Fruit fly (Drosophila melanogaster): ENCODE results near the gene CG6040.

CG6040 gene

DNA sequence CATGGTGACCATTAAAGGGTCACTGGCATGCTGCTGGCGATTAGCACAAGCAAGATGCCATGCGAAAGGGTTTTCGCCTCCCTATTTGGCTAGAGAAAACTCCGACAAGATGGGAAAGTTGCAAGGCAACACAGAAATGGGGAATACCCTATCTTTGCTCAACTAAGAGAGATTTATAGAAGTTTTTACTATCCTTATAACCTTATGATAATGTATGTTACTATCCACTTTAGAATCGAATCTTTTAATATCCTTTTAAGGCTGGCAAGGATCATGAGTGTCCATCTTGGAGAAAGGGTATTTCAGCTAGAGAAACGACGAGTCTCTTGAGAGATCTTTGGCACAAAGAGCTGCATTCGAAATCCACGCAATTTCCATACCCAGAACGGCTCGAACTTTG, 27.0 kb upstream of the CG6040 start (continued):
- no peak for TF ChIP-seq Sox15 (GFP tag; optimal IDR thresholded peaks at IDR 0.05)
- TF ChIP-seq CG15336 (GFP tag; IDR thresholded peaks at IDR 0.05) = no peak
- peak; percentile 40 for TF ChIP-seq CG3032 (tag; optimal IDR thresholded peaks at IDR 0.05)
- no peak for TF ChIP-seq CG8319 (GFP tag; optimal IDR thresholded peaks at IDR 0.05)
- TF ChIP-seq CG1621 (tag; optimal IDR thresholded peaks at IDR 0.05) = peak; percentile 22
- no peak for TF ChIP-seq svp (GFP tag)
- TF ChIP-seq net (GFP tag; optimal IDR thresholded peaks at IDR 0.05) = no peak
- TF ChIP-seq CG32006 (GFP tag; optimal IDR thresholded peaks at IDR 0.05) = peak; percentile 18
- TF ChIP-seq Ets96B (tag; optimal IDR thresholded peaks at IDR 0.05) = peak; percentile 43
- peak; percentile 72 for TF ChIP-seq Eip78C (GFP tag)
- peak; percentile 42 for TF ChIP-seq CG10631 (GFP tag; optimal IDR thresholded peaks at IDR 0.05)

DNA sequence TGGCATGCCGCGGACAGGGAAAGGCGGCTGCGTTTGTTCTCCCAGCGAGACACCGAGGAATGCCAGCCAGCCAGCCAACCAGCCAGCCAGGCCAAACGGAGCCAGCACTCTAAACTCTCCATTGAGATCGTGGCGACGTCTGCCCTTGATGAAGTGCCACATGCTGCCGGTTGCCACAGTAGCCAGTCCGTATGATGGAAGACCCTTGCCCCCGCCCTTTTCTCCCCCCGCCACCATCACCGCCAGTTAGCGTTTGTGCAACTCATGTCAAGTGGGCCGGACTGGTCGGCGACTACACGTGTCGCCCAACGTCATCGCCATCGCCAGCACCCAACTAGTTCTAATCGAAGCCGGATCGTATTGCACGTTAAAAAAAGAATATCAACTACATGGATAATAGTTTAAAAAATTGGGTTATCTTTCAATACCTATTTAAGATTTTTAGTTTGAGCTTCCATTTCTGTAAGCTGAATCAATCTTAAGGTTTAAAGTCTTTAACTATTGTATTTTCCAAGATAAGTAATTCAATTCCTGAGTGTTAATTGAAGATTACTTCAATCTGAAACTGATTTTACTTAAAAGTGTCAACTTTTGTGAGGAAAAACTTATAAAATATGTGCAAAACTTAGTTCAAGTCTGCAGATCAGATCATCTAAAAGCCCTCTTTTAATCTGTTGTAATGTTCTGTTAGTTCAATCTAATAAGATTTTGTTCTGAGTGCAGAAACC, 26.4 kb upstream of the CG6040 start:
- TF ChIP-seq CG3919 (GFP tag; optimal IDR thresholded peaks at IDR 0.05) (peak; percentile 49), Hr38 (GFP tag; optimal IDR thresholded peaks at IDR 0.05) (no peak), acj6 (GFP tag; optimal IDR thresholded peaks at IDR 0.05) (peak; percentile 2), pdm3 (GFP tag; optimal IDR thresholded peaks at IDR 0.05) (peak; percentile 2), CG6163 (GFP tag; IDR thresholded peaks at IDR 0.05) (no peak), dsx (GFP tag; optimal IDR thresholded peaks at IDR 0.05; ENCODE audit: poor library complexity, severe bottlenecking) (peak; percentile 58), vri (GFP tag; optimal IDR thresholded peaks at IDR 0.05) (no peak), spab (GFP tag; optimal IDR thresholded peaks at IDR 0.05) (peak; percentile 47), fd59A (GFP tag; optimal IDR thresholded peaks at IDR 0.05) (peak; percentile 52), CG6854 (GFP tag; optimal IDR thresholded peaks at IDR 0.05) (no peak), OdsH (GFP tag; optimal IDR thresholded peaks at IDR 0.05) (peak; percentile 35), ss (GFP tag; optimal IDR thresholded peaks at IDR 0.05) (peak; percentile 45 to 70), CG34406 (GFP tag; optimal IDR thresholded peaks at IDR 0.05) (no peak), CG10631 (GFP tag; optimal IDR thresholded peaks at IDR 0.05) (peak; percentile 65), topi (GFP tag; optimal IDR thresholded peaks at IDR 0.05) (no peak), Lpt (GFP tag; optimal IDR thresholded peaks at IDR 0.05) (peak; percentile 10), CG6808 (GFP tag; optimal IDR thresholded peaks at IDR 0.05) (peak; percentile 48), Sox102F (GFP tag; optimal IDR thresholded peaks at IDR 0.05) (no peak), salr (GFP tag; optimal IDR thresholded peaks at IDR 0.05) (peak in 1 of 2 experiments; percentile 71), Eip75B (GFP tag; optimal IDR thresholded peaks at IDR 0.05) (peak; percentile 43), CG8319 (GFP tag; optimal IDR thresholded peaks at IDR 0.05) (no peak), esn (GFP tag; optimal IDR thresholded peaks at IDR 0.05) (no peak), svp (GFP tag) (peak; percentile 62), CG10669 (GFP tag; optimal IDR thresholded peaks at IDR 0.05) (peak; percentile 27), net (GFP tag; optimal IDR thresholded peaks at IDR 0.05) (peak; percentile 26), CG31627 (GFP tag; optimal IDR thresholded peaks at IDR 0.05) (no peak), CG32006 (GFP tag; optimal IDR thresholded peaks at IDR 0.05) (peak; percentile 62), CG3032 (tag; optimal IDR thresholded peaks at IDR 0.05) (peak; percentile 50), CG16779 (tag; optimal IDR thresholded peaks at IDR 0.05) (peak; percentile 22), CG6792 (GFP tag; optimal IDR thresholded peaks at IDR 0.05) (peak; percentile 13), Hr4 (GFP tag; optimal IDR thresholded peaks at IDR 0.05) (peak; percentile 0), CG9139 (GFP tag; optimal IDR thresholded peaks at IDR 0.05) (no peak), Ets21C (GFP tag; optimal IDR thresholded peaks at IDR 0.05) (no peak), Ets96B (tag; optimal IDR thresholded peaks at IDR 0.05) (peak; percentile 14), Eip78C (GFP tag) (peak; percentile 92), achi (GFP tag; optimal IDR thresholded peaks at IDR 0.05) (peak; percentile 40), Sox14 (GFP tag; optimal IDR thresholded peaks at IDR 0.05) (peak; percentile 34), CG11294 (GFP tag; IDR thresholded peaks at IDR 0.05) (no peak), Gug (GFP tag; IDR thresholded peaks at IDR 0.05) (no peak)

Measured in whole organism, prepupa.